Fruit fly (Drosophila melanogaster): ENCODE measurements around the gene Nubp1.

dm6 chr2L:16715841-16716701, 16.3 kb upstream of the Nubp1 start, which contains the start of the genes Cyt-c-d and CG31808:
- no peak for TF ChIP-seq insv (optimal IDR thresholded peaks at IDR 0.05)
- no peak for TF ChIP-seq Myc (optimal IDR thresholded peaks at IDR 0.05)
- no peak for TF ChIP-seq h (optimal IDR thresholded peaks at IDR 0.05)
- no peak for TF ChIP-seq psq (optimal IDR thresholded peaks at IDR 0.05)
